Worm (Caenorhabditis elegans): ENCODE measurements around the gene atf-6.

Gene atf-6

DNA sequence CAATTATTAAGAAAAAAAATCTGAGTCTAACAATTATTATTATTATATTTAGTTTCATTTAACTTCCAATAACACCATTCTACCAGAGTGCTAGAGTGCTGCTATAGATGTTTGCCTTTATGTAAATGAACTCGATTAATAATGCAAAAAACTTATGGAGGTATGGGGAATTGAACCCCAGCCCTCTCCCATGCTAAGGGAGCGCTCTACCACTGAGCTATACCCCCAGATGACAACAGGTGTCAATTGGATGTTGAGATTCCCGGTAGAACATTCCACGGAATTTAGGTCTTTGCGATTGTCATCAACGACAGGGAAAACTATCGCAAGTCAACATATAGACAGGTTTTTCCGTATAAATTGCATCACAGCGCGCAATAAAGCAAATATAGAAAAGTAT lies 22.7 kb upstream of the atf-6 start (continued):
- TF ChIP-seq ceh-90 (tag; optimal IDR thresholded peaks at IDR 0.05) (no peak), zag-1 (tag; optimal IDR thresholded peaks at IDR 0.05) (no peak), swsn-7 (tag; optimal IDR thresholded peaks at IDR 0.05) (peak; percentile 33), snpc-4 (tag; optimal IDR thresholded peaks at IDR 0.05) (no peak), hlh-17 (GFP tag; optimal IDR thresholded peaks at IDR 0.05; ENCODE audit: borderline replicate concordance) (no peak), ama-1 (optimal IDR thresholded peaks at IDR 0.05) (no peak), hpl-2 (GFP tag; optimal IDR thresholded peaks at IDR 0.05) (no peak), sptf-1 (tag; optimal IDR thresholded peaks at IDR 0.05) (no peak), fkh-10 (GFP tag; optimal IDR thresholded peaks at IDR 0.05) (no peak), dpl-1 (GFP tag; optimal IDR thresholded peaks at IDR 0.05) (no peak), hlh-4 (tag; optimal IDR thresholded peaks at IDR 0.05) (no peak), unc-86 (tag; optimal IDR thresholded peaks at IDR 0.05) (no peak), mef-2 (tag; optimal IDR thresholded peaks at IDR 0.05) (no peak), pag-3 (tag; optimal IDR thresholded peaks at IDR 0.05; ENCODE audit: borderline replicate concordance, insufficient read depth) (no peak), ztf-4 (tag; optimal IDR thresholded peaks at IDR 0.05) (no peak), nhr-84 (tag; optimal IDR thresholded peaks at IDR 0.05) (no peak), nhr-76 (tag; optimal IDR thresholded peaks at IDR 0.05) (no peak), vab-15 (tag; optimal IDR thresholded peaks at IDR 0.05) (no peak), xbp-1 (tag; optimal IDR thresholded peaks at IDR 0.05) (peak; percentile 10), jun-1 (tag; optimal IDR thresholded peaks at IDR 0.05) (peak; percentile 31), ces-1 (GFP tag; optimal IDR thresholded peaks at IDR 0.05) (no peak), blmp-1 (tag; optimal IDR thresholded peaks at IDR 0.05) (peak; percentile 62), elt-3 (tag; optimal IDR thresholded peaks at IDR 0.05) (peak in 2 of 6 experiments; percentile 10 to 53), ceh-82 (tag; optimal IDR thresholded peaks at IDR 0.05) (no peak), nhr-77 (tag; optimal IDR thresholded peaks at IDR 0.05) (no peak), Y116A8C.19 (tag; optimal IDR thresholded peaks at IDR 0.05; ENCODE audit: borderline replicate concordance) (no peak), aly-2 (tag; optimal IDR thresholded peaks at IDR 0.05) (no peak), C04F5.9 (tag; optimal IDR thresholded peaks at IDR 0.05) (no peak), efl-1 (optimal IDR thresholded peaks at IDR 0.05) (peak in 1 of 2 experiments; percentile 13), efl-1 (GFP tag; optimal IDR thresholded peaks at IDR 0.05 in 1 of 2) (peak in 1 of 2 experiments; percentile 50), nhr-90 (tag; optimal IDR thresholded peaks at IDR 0.05; ENCODE audit: poor library complexity) (peak; percentile 74)

- no peak for TF ChIP-seq nhr-237 (tag; optimal IDR thresholded peaks at IDR 0.05)
- no peak for TF ChIP-seq xbp-1 (tag; optimal IDR thresholded peaks at IDR 0.05)
- no peak for TF ChIP-seq nhr-12 (tag; optimal IDR thresholded peaks at IDR 0.05)
- no peak for TF ChIP-seq unc-98 (GFP tag; IDR thresholded peaks at IDR 0.05)
- TF ChIP-seq aha-1 (tag; optimal IDR thresholded peaks at IDR 0.05), result no peak
- no peak for TF ChIP-seq ets-5 (GFP tag; IDR thresholded peaks at IDR 0.05)
Observed at ce11 chrX:12461557-12461956, 19.2 kb upstream of the atf-6 start, which contains the start of gene odr-7. Gene odr-7, minus strand, starts transcription at chrX:12461657.

DNA sequence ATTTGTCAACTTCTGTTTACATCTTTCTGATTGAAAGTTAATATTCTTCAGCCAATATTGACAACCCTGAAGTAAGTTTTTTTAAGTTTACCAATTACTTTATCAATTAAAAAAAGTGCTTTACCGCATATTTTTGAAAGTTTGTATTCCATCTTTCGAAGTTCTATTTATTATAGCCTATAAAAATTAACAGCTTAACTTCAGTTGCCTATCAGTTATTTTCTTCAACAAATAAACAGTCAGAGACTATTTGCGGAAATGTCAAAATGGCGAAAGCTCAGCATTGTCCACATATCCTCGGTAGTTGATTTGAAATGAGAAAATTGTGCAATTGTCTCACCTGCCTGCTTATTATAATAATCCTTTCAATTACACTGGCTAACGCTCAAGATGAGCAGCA lies 17.2 kb upstream of the atf-6 start, which contains the start of gene T18D3.5:
TSS of gene T18D3.5 (plus strand) at position 301 of the 400 bp plus-strand sequence.
- TF ChIP-seq sptf-1 (tag; optimal IDR thresholded peaks at IDR 0.05) (no peak), ceh-82 (tag; optimal IDR thresholded peaks at IDR 0.05) (no peak), grh-1 (GFP tag; IDR thresholded peaks at IDR 0.05) (no peak), fkh-10 (GFP tag; optimal IDR thresholded peaks at IDR 0.05) (no peak), hpl-2 (GFP tag; optimal IDR thresholded peaks at IDR 0.05) (no peak), lsy-2 (tag; optimal IDR thresholded peaks at IDR 0.05) (no peak), ceh-90 (tag; optimal IDR thresholded peaks at IDR 0.05) (no peak), mep-1 (tag; optimal IDR thresholded peaks at IDR 0.05) (no peak), zip-4 (GFP tag; optimal IDR thresholded peaks at IDR 0.05) (no peak), ets-5 (GFP tag; IDR thresholded peaks at IDR 0.05) (no peak), egl-27 (tag; optimal IDR thresholded peaks at IDR 0.05) (no peak), nhr-71 (tag; optimal IDR thresholded peaks at IDR 0.05) (no peak), lin-39 (tag; optimal IDR thresholded peaks at IDR 0.05) (no peak), C34B4.2 (tag; optimal IDR thresholded peaks at IDR 0.05) (no peak), pqm-1 (tag; optimal IDR thresholded peaks at IDR 0.05) (no peak), unc-98 (GFP tag; IDR thresholded peaks at IDR 0.05) (no peak), tbx-2 (tag; optimal IDR thresholded peaks at IDR 0.05) (no peak), sox-4 (tag; optimal IDR thresholded peaks at IDR 0.05) (no peak), nhr-20 (tag; optimal IDR thresholded peaks at IDR 0.05) (no peak)
